ENCODE assay signal across 1 fruit fly cellular context in genomic region chr3L:19899308-19899927, dm6.
TF ChIP-seq lines count a peak whose summit lies in the region.

No protein-coding gene starts in this region.

TF ChIP-seq in whole organism, embryonic, 481 proteins besides CTCF, POLR2A, EP300 and RAD21 (continued from another document):
- 0 out of 4 replicates have a peak, but pooled peaks have one; percentile 64 for TF ChIP-seq chinmo (GFP tag; IDR thresholded peaks at IDR 0.05; lab: Robert Waterston, UW; ENCODE audit: partially characterized antibody)
- TF ChIP-seq CHES-1-like (GFP tag; optimal IDR thresholded peaks at IDR 0.05; lab: Kevin White, UChicago): no peak
- no peak; the same call in 2 of the 3 replicates for TF ChIP-seq mld (GFP tag; IDR thresholded peaks at IDR 0.05; lab: Robert Waterston, UW; ENCODE audit: partially characterized antibody)
- TF ChIP-seq ato (GFP tag; IDR thresholded peaks at IDR 0.05; lab: Robert Waterston, UW; ENCODE audit: partially characterized antibody): no peak
- TF ChIP-seq dpn (GFP tag; optimal IDR thresholded peaks at IDR 0.05; lab: Kevin White, UChicago): no peak
- TF ChIP-seq dimm (GFP tag; IDR thresholded peaks at IDR 0.05; lab: Robert Waterston, UW): no peak
- TF ChIP-seq gem (tag; optimal IDR thresholded peaks at IDR 0.05; lab: Kevin White, UChicago): peak; percentile 13
- TF ChIP-seq Tbp (GFP tag; optimal IDR thresholded peaks at IDR 0.05; lab: Kevin White, UChicago): no peak
- TF ChIP-seq CG16779 (GFP tag; IDR thresholded peaks at IDR 0.05; lab: Robert Waterston, UW): no peak
- peak; percentile 60 for TF ChIP-seq CG10543 (GFP tag; optimal IDR thresholded peaks at IDR 0.05; lab: Kevin White, UChicago)
- TF ChIP-seq Ets97D (GFP tag; optimal IDR thresholded peaks at IDR 0.05; lab: Kevin White, UChicago): no peak
- peak; percentile 97 for TF ChIP-seq pros (GFP tag; optimal IDR thresholded peaks at IDR 0.05; lab: Kevin White, UChicago)
- peak in 1 of 2 experiments; percentile 49 for TF ChIP-seq crp (GFP tag; optimal IDR thresholded peaks at IDR 0.05; lab: Kevin White, UChicago)
- peak in 1 of 2 experiments; percentile 23 for TF ChIP-seq Eip74EF (GFP tag; optimal IDR thresholded peaks at IDR 0.05; lab: Kevin White, UChicago)
